Worm (Caenorhabditis elegans) whole organism, L1 larva: Measurements from ENCODE around the gene ugt-8.

Experiments used
- C34B4.2 ChIP-seq: sonication (generic microtip); optimal IDR thresholded peaks from 2 replicates; lab custom pipeline; 2017; ENCODE audit warnings: mild to moderate bottlenecking, missing genetic modification characterization, missing compliant biosample characterization
- ceh-82 ChIP-seq, 3 experiments: fragments of 150-350 bp in 1 of 3; sonication (generic microtip) in 2 of 3; optimal IDR thresholded peaks; 2 replicates each; lab custom pipeline; 2014 to 2017; ENCODE audit warnings: missing biosample characterization in 3 of 3, missing genetic modification characterization in 3 of 3
- elt-2 ChIP-seq: sonication (generic microtip); optimal IDR thresholded peaks from 2 replicates; lab custom pipeline; 2016; ENCODE audit warnings: missing genetic modification characterization, mild to moderate bottlenecking, inconsistent platforms, missing compliant biosample characterization, missing genetic modification reagents
- grh-1 ChIP-seq: fragments of 200-800 bp; sonication (Bioruptor generic); IDR thresholded peaks from 2 replicates; pipeline ENCODE4 v1.3.6; 2022; ENCODE audit warnings: missing genetic modification reagents, missing genetic modification characterization, missing compliant biosample characterization
- lin-15B ChIP-seq: fragments of 150-350 bp; sonication (generic microtip); optimal IDR thresholded peaks from 3 replicates; lab custom pipeline; 2014; ENCODE audit warnings: missing biosample characterization, missing genetic modification characterization
- nhr-237 ChIP-seq: fragments of 150-350 bp; optimal IDR thresholded peaks from 2 replicates; lab custom pipeline; 2014; ENCODE audit warnings: missing biosample characterization, missing genetic modification characterization
- nhr-28 ChIP-seq: fragments of 150-350 bp; optimal IDR thresholded peaks from 2 replicates; lab custom pipeline; 2014; ENCODE audit warnings: missing biosample characterization, missing genetic modification characterization
- nhr-90 ChIP-seq: sonication (generic microtip); optimal IDR thresholded peaks from 2 replicates; lab custom pipeline; 2016; ENCODE audit warnings: mild to moderate bottlenecking, missing genetic modification characterization, missing compliant biosample characterization; ENCODE audit not compliant: poor library complexity
- pqm-1 ChIP-seq: sonication (generic microtip); optimal IDR thresholded peaks from 3 replicates; lab custom pipeline; 2017; ENCODE audit warnings: missing biosample characterization, missing genetic modification characterization
- sox-4 ChIP-seq: sonication (generic microtip); optimal IDR thresholded peaks from 2 replicates; lab custom pipeline; 2016; ENCODE audit warnings: missing genetic modification characterization, missing compliant biosample characterization
- tbx-2 ChIP-seq: sonication (generic microtip); optimal IDR thresholded peaks from 2 replicates; lab custom pipeline; 2016; ENCODE audit warnings: missing genetic modification characterization, missing compliant biosample characterization
- ztf-11 ChIP-seq, 2 experiments: sonication (generic microtip); optimal IDR thresholded peaks; 2 replicates each; lab custom pipeline; 2016 to 2017; ENCODE audit warnings: missing genetic modification characterization in 2 of 2, missing biosample characterization in 1 of 2, missing compliant biosample characterization in 1 of 2

DNA sequence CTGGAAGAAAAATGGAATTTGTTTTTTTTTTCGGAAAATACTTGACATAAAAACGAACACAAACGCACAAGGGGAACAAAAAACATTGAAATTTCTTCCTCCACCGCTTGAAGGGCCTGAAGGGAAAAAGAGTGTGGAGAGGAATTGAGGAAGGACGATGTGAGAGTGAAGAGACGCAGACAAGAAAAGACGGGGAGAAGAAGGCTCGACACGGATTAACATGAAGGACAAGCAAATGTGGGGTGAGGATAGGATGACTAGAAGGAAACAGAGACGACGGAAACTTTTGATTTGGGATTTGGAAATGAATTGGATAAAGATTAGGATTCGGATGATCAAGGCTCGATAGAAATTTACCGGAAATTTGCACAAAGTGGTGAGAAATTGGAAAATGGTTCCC is 43.2 kb upstream of the ugt-8 start:
- TF ChIP-seq nhr-28 (tag; lab: Kevin White, UChicago) (no peak), ceh-82 (tag; optimal IDR thresholded peaks at IDR 0.05; lab: Kevin White, UChicago) (no peak), pqm-1 (no peak), elt-2 (tag; lab: Kevin White, UChicago) (no peak), C34B4.2 (tag; lab: Kevin White, UChicago) (no peak), lin-15B (tag; lab: Kevin White, UChicago) (no peak), grh-1 (GFP tag; lab: Robert Waterston, UW) (no peak), ztf-11 (tag; optimal IDR thresholded peaks at IDR 0.05; lab: Kevin White, UChicago) (no peak), nhr-90 (tag; lab: Kevin White, UChicago) (no peak), sox-4 (tag; lab: Kevin White, UChicago) (no peak), nhr-237 (tag; lab: Kevin White, UChicago) (no peak), tbx-2 (tag; lab: Kevin White, UChicago) (no peak)
